Worm (Caenorhabditis elegans) whole organism, young adult: ENCODE measurements around the gene F58F9.4.

ENCODE experiments used
- C17E4.6 ChIP-seq: fragments of 200-800 bp; sonication (Bioruptor generic); IDR thresholded peaks from 2 replicates; pipeline ENCODE4 v1.3.6; 2022; ENCODE audit warnings: missing genetic modification reagents, missing genetic modification characterization, missing compliant biosample characterization
- F57A8.1 ChIP-seq: fragments of 200-800 bp; sonication (Bioruptor generic); optimal IDR thresholded peaks from 2 replicates; lab custom pipeline; 2018; ENCODE audit warnings: mild to moderate bottlenecking, missing genetic modification characterization, moderate library complexity, missing compliant biosample characterization
- Y67H2A.10 ChIP-seq: fragments of 200-800 bp; sonication (Bioruptor generic); conservative IDR thresholded peaks from 2 replicates; pipeline ENCODE4 v1.3.6; 2022; ENCODE audit warnings: missing genetic modification reagents, missing genetic modification characterization, missing compliant biosample characterization
- aptf-2 ChIP-seq: fragments of 200-800 bp; sonication (Bioruptor generic); conservative IDR thresholded peaks from 2 replicates; pipeline ENCODE4 v1.3.6; 2022; ENCODE audit warnings: missing genetic modification reagents, missing genetic modification characterization, missing compliant biosample characterization
- dpl-1 ChIP-seq: fragments of 150-350 bp; optimal IDR thresholded peaks from 2 replicates; lab custom pipeline; 2014; ENCODE audit warnings: missing biosample characterization, missing genetic modification reagents, missing genetic modification characterization
- efl-1 ChIP-seq: fragments of 150-350 bp; optimal IDR thresholded peaks from 2 replicates; lab custom pipeline; 2014; ENCODE audit warnings: missing biosample characterization, missing genetic modification reagents, missing genetic modification characterization
- egl-44 ChIP-seq: fragments of 200-800 bp; sonication (Bioruptor generic); IDR thresholded peaks from 2 replicates; pipeline ENCODE4 v1.3.6; 2022; ENCODE audit warnings: missing genetic modification reagents, missing genetic modification characterization, missing compliant biosample characterization
- him-1 ChIP-seq: sonication (generic microtip); optimal IDR thresholded peaks from 2 replicates; lab custom pipeline; 2016; ENCODE audit warnings: missing genotype, missing genetic modification reagents, missing genetic modification characterization, missing compliant biosample characterization
- nfya-1 ChIP-seq: sonication (generic microtip); optimal IDR thresholded peaks from 2 replicates; lab custom pipeline; 2017; ENCODE audit warnings: antibody characterized with exemption, missing compliant biosample characterization, missing genetic modification characterization, borderline replicate concordance; ENCODE audit not compliant: insufficient read depth
- rcor-1 ChIP-seq: fragments of 200-800 bp; sonication (Bioruptor generic); IDR thresholded peaks from 2 replicates; pipeline ENCODE4 v1.3.6; 2022; ENCODE audit warnings: missing genetic modification reagents, missing genetic modification characterization, missing compliant biosample characterization
- rpc-1 ChIP-seq, 2 experiments: fragments of 150-350 bp in 1 of 2; sonication (generic microtip) in 1 of 2; optimal IDR thresholded peaks; 2 replicates each; lab custom pipeline; 2014 to 2018; ENCODE audit warnings: missing biosample characterization in 1 of 2, missing genetic modification characterization in 1 of 2, missing genetic modification reagents in 1 of 2, missing genotype in 1 of 2
- snpc-4 ChIP-seq, 5 experiments: fragments of 150-350 bp in 1 of 5; sonication (generic microtip) in 4 of 5; optimal IDR thresholded peaks; 2 replicates each; lab custom pipeline; 2014 to 2018; ENCODE audit warnings: missing genetic modification characterization in 5 of 5, missing biosample characterization in 3 of 5, antibody characterized with exemption in 2 of 5, mild to moderate bottlenecking in 2 of 5, missing compliant biosample characterization in 2 of 5, missing genotype in 2 of 5, moderate library complexity in 2 of 5, missing genetic modification reagents in 1 of 5
- ztf-22 ChIP-seq: fragments of 200-800 bp; sonication (Bioruptor generic); optimal IDR thresholded peaks from 2 replicates; lab custom pipeline; 2018; ENCODE audit warnings: mild to moderate bottlenecking, missing genetic modification characterization, moderate library complexity, missing compliant biosample characterization

ce11 chrIV:6210574-6210973, 20.2 kb upstream of the F58F9.4 start, which contains the start of the genes ugt-24 and C49A9.6:
- TF ChIP-seq egl-44 (no peak), efl-1 (GFP tag; lab: Kevin White, UChicago) (no peak), ztf-22 (GFP tag; lab: Kevin White, UChicago) (no peak), aptf-2 (GFP tag; lab: Robert Waterston, UW) (no peak), nfya-1 (tag; lab: Kevin White, UChicago) (no peak), Y67H2A.10 (GFP tag; lab: Robert Waterston, UW) (no peak), F57A8.1 (GFP tag; lab: Kevin White, UChicago) (no peak), C17E4.6 (GFP tag; lab: Robert Waterston, UW) (no peak), rcor-1 (no peak), rpc-1 (optimal IDR thresholded peaks at IDR 0.05; lab: Kevin White, UChicago) (no peak), rpc-1 (tag; optimal IDR thresholded peaks at IDR 0.05; lab: Kevin White, UChicago) (no peak), snpc-4 (GFP tag; optimal IDR thresholded peaks at IDR 0.05; lab: Kevin White, UChicago) (no peak), snpc-4 (tag; optimal IDR thresholded peaks at IDR 0.05; lab: Kevin White, UChicago) (no peak), dpl-1 (GFP tag; lab: Kevin White, UChicago) (no peak), him-1 (tag; lab: Kevin White, UChicago) (no peak)
